Worm (Caenorhabditis elegans) whole organism, L4/young adult: Measurements from ENCODE around the gene enri-2.

Experiments
- W03F9.2 ChIP-seq: fragments of 150-350 bp; optimal IDR thresholded peaks from 2 replicates; lab custom pipeline; 2014; ENCODE audit warnings: missing biosample characterization, missing genetic modification characterization
- him-1 ChIP-seq: sonication (generic microtip); optimal IDR thresholded peaks from 2 replicates; lab custom pipeline; 2016; ENCODE audit warnings: missing genotype, missing genetic modification reagents, missing genetic modification characterization, missing compliant biosample characterization

DNA sequence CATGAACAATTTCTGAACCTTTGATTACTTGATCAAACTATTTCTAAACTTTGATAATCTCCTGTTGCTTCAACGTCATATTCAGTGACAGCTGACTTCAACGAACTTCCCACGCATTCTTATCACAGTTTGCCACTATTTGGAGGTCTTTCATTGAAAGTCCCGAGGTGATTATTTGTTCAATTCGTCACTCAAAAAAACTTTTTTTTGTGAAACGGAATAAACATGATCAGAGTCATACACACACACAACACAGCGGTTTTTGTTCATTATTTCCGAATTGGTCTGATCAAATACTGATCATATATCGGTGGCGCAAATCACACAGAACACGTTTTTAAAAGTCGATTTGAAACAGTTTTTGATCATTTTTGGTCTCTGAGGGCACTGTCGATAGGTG, 10.8 kb downstream of the enri-2 start:
- TF ChIP-seq W03F9.2 (tag; lab: Kevin White, UChicago) (no peak), him-1 (tag; lab: Kevin White, UChicago) (no peak)
